Fruit fly (Drosophila melanogaster) whole organism, embryonic: ENCODE data around the gene mag.

Experiments used
- Asciz ChIP-seq: fragments of 200-800 bp; sonication (Bioruptor generic); optimal IDR thresholded peaks from 2 replicates; lab custom pipeline; 2017; ENCODE audit warnings: missing biosample characterization, mild to moderate bottlenecking, missing genetic modification characterization, missing genetic modification reagents
- Blimp-1 ChIP-seq: fragments of 200-800 bp; sonication (Bioruptor generic); optimal IDR thresholded peaks from 3 replicates; lab custom pipeline; 2018; ENCODE audit warnings: missing biosample characterization, missing genetic modification characterization, mild to moderate bottlenecking, moderate library complexity, missing genetic modification reagents
- C15 ChIP-seq: fragments of 200-800 bp; sonication (Bioruptor generic); IDR thresholded peaks from 3 replicates; pipeline ENCODE4 v1.3.6; 2022; ENCODE audit warnings: missing biosample characterization, missing genetic modification characterization
- CG10366 ChIP-seq: fragments of 200-800 bp; sonication (Bioruptor generic); IDR thresholded peaks from 2 replicates; pipeline ENCODE4 v1.3.6; 2022; ENCODE audit warnings: missing biosample characterization, missing genetic modification characterization
- CG11247 ChIP-seq: fragments of 200-800 bp; sonication (Bioruptor generic); IDR thresholded peaks from 2 replicates; pipeline ENCODE4 v1.3.6; 2022; ENCODE audit warnings: missing biosample characterization, missing genetic modification characterization
- CG13287 ChIP-seq: fragments of 200-800 bp; sonication (Bioruptor generic); IDR thresholded peaks from 2 replicates; pipeline ENCODE4 v1.3.6; 2022; ENCODE audit warnings: missing biosample characterization, missing genetic modification characterization; ENCODE audit not compliant: partially characterized antibody
- CG13296 ChIP-seq: fragments of 200-800 bp; sonication (Bioruptor generic); optimal IDR thresholded peaks from 3 replicates; lab custom pipeline; 2018; ENCODE audit warnings: missing biosample characterization, mild to moderate bottlenecking, missing genetic modification characterization
- CG15073 ChIP-seq: fragments of 200-800 bp; sonication (Bioruptor generic); optimal IDR thresholded peaks from 2 replicates; lab custom pipeline; 2016; ENCODE audit warnings: missing biosample characterization, missing genetic modification characterization
- CG15514 ChIP-seq: fragments of 200-800 bp; sonication (Bioruptor generic); optimal IDR thresholded peaks from 3 replicates; lab custom pipeline; 2017; ENCODE audit warnings: missing biosample characterization, missing genetic modification characterization, mild to moderate bottlenecking, moderate library complexity, missing genetic modification reagents
- CG1647 ChIP-seq: fragments of 200-800 bp; sonication (Bioruptor generic); optimal IDR thresholded peaks from 3 replicates; lab custom pipeline; 2016; ENCODE audit warnings: missing biosample characterization, missing genetic modification characterization
- CG16813 ChIP-seq: fragments of 200-800 bp; sonication (Bioruptor generic); IDR thresholded peaks from 3 replicates; pipeline ENCODE4 v1.3.6; 2022; ENCODE audit warnings: missing biosample characterization, missing genetic modification characterization; ENCODE audit not compliant: partially characterized antibody
- CG17186 ChIP-seq: fragments of 200-800 bp; sonication (Bioruptor generic); optimal IDR thresholded peaks from 3 replicates; lab custom pipeline; 2017; ENCODE audit warnings: missing biosample characterization, missing genetic modification reagents, missing genetic modification characterization
- CG18476 ChIP-seq: fragments of 200-800 bp; sonication (Bioruptor generic); optimal IDR thresholded peaks from 2 replicates; lab custom pipeline; 2016; ENCODE audit warnings: missing biosample characterization, mild to moderate bottlenecking, missing genetic modification characterization
- CG18599 ChIP-seq: fragments of 200-800 bp; sonication (Bioruptor generic); optimal IDR thresholded peaks from 3 replicates; lab custom pipeline; 2017; ENCODE audit warnings: missing biosample characterization, missing genetic modification characterization, mild to moderate bottlenecking, moderate library complexity, missing genetic modification reagents
- CG2120 ChIP-seq: fragments of 200-800 bp; sonication (Bioruptor generic); optimal IDR thresholded peaks from 3 replicates; lab custom pipeline; 2016; ENCODE audit warnings: missing biosample characterization, missing genetic modification characterization
- CG2202 ChIP-seq: fragments of 200-800 bp; sonication (Bioruptor generic); optimal IDR thresholded peaks from 2 replicates; lab custom pipeline; 2018; ENCODE audit warnings: missing biosample characterization, mild to moderate bottlenecking, missing genetic modification characterization
- CG32532 ChIP-seq: fragments of 200-800 bp; sonication (Bioruptor generic); IDR thresholded peaks from 2 replicates; pipeline ENCODE4 v1.3.6; 2022; ENCODE audit warnings: missing biosample characterization, missing genetic modification characterization
- CG32767 ChIP-seq: fragments of 200-800 bp; sonication (Bioruptor generic); IDR thresholded peaks from 2 replicates; pipeline ENCODE4 v1.3.6; 2022; ENCODE audit warnings: missing biosample characterization, missing genetic modification characterization
- CG3726 ChIP-seq: fragments of 200-800 bp; sonication (Bioruptor generic); IDR thresholded peaks from 3 replicates; pipeline ENCODE4, ENCODE4 v1.3.6; 2022; ENCODE audit warnings: missing biosample characterization, missing genetic modification characterization
- CG4360 ChIP-seq: fragments of 200-800 bp; sonication (Bioruptor generic); IDR thresholded peaks from 2 replicates; pipeline ENCODE4 v1.3.6; 2022; ENCODE audit warnings: missing biosample characterization, missing genetic modification characterization
- CG6654 ChIP-seq: fragments of 200-800 bp; sonication (Bioruptor generic); optimal IDR thresholded peaks from 2 replicates; lab custom pipeline; 2017; ENCODE audit warnings: missing biosample characterization, mild to moderate bottlenecking, missing genetic modification characterization
- CG8944 ChIP-seq: fragments of 200-800 bp; sonication (Bioruptor generic); optimal IDR thresholded peaks from 3 replicates; lab custom pipeline; 2016; ENCODE audit warnings: missing biosample characterization, missing genetic modification characterization
- CG9797 ChIP-seq: fragments of 200-800 bp; sonication (Bioruptor generic); optimal IDR thresholded peaks from 3 replicates; lab custom pipeline; 2018; ENCODE audit warnings: missing biosample characterization, mild to moderate bottlenecking, missing genetic modification characterization
- Ets65A ChIP-seq: fragments of 200-800 bp; sonication (Bioruptor generic); peaks from one replicate; lab custom pipeline; 2016; ENCODE audit warnings: missing biosample characterization, missing genetic modification characterization
- Fer2 ChIP-seq: fragments of 200-800 bp; sonication (Bioruptor generic); optimal IDR thresholded peaks from 2 replicates; lab custom pipeline; 2018; ENCODE audit warnings: missing biosample characterization, mild to moderate bottlenecking, missing genetic modification characterization, moderate library complexity
- HmgZ ChIP-seq: fragments of 200-800 bp; sonication (Bioruptor generic); optimal IDR thresholded peaks from 2 replicates; lab custom pipeline; 2018; ENCODE audit warnings: missing biosample characterization, mild to moderate bottlenecking, missing genetic modification characterization
- Hr39 ChIP-seq: fragments of >200 bp; optimal IDR thresholded peaks from 2 replicates; lab custom pipeline; 2017
- Pdp1 ChIP-seq, 2 experiments: fragments of 200-800 bp; sonication (Bioruptor generic); optimal IDR thresholded peaks; 3 replicates each; lab custom pipeline; 2016; ENCODE audit warnings: missing biosample characterization in 2 of 2, missing genetic modification characterization in 2 of 2, mild to moderate bottlenecking in 1 of 2, moderate library complexity in 1 of 2
- amos ChIP-seq: fragments of 200-800 bp; sonication (Bioruptor generic); IDR thresholded peaks from 2 replicates; pipeline ENCODE4 v1.3.6; 2022; ENCODE audit warnings: missing biosample characterization, missing genetic modification characterization; ENCODE audit not compliant: partially characterized antibody
- bcd ChIP-seq: fragments of 200-800 bp; sonication (Bioruptor generic); optimal IDR thresholded peaks from 2 replicates; lab custom pipeline; 2017; ENCODE audit warnings: missing biosample characterization, mild to moderate bottlenecking, missing genetic modification characterization
- caup ChIP-seq: fragments of 200-800 bp; sonication (Bioruptor generic); optimal IDR thresholded peaks from 3 replicates; lab custom pipeline; 2017; ENCODE audit warnings: missing biosample characterization, mild to moderate bottlenecking, missing genetic modification characterization, moderate library complexity; ENCODE audit not compliant: severe bottlenecking
- da ChIP-seq: fragments of 200-800 bp; sonication (Bioruptor generic); optimal IDR thresholded peaks from 2 replicates; lab custom pipeline; 2016; ENCODE audit warnings: missing biosample characterization, missing genetic modification characterization
- dm ChIP-seq: fragments of 200-800 bp; sonication (Bioruptor generic); optimal IDR thresholded peaks from 3 replicates; lab custom pipeline; 2016; ENCODE audit warnings: missing biosample characterization, missing genetic modification characterization
- dmrt99B ChIP-seq: fragments of 200-800 bp; sonication (Bioruptor generic); optimal IDR thresholded peaks from 2 replicates; lab custom pipeline; 2018; ENCODE audit warnings: missing biosample characterization, mild to moderate bottlenecking, missing genetic modification characterization, moderate library complexity
- en ChIP-seq: fragments of 200-800 bp; sonication (Bioruptor generic); optimal IDR thresholded peaks from 2 replicates; lab custom pipeline; 2016; ENCODE audit warnings: missing biosample characterization, missing genetic modification characterization
- ewg ChIP-seq: fragments of 200-800 bp; sonication (Bioruptor generic); optimal IDR thresholded peaks from 3 replicates; lab custom pipeline; 2017; ENCODE audit warnings: mild to moderate bottlenecking, missing biosample characterization, missing genetic modification reagents, missing genetic modification characterization
- eyg ChIP-seq: fragments of 200-800 bp; sonication (Bioruptor generic); optimal IDR thresholded peaks from 3 replicates; lab custom pipeline; 2016; ENCODE audit warnings: missing biosample characterization, missing genetic modification characterization
- gfzf ChIP-seq: fragments of 200-800 bp; sonication (Bioruptor generic); optimal IDR thresholded peaks from 2 replicates; lab custom pipeline; 2016; ENCODE audit warnings: missing biosample characterization, mild to moderate bottlenecking, missing genetic modification characterization, moderate library complexity
- kni ChIP-seq: fragments of 200-800 bp; sonication (Bioruptor generic); optimal IDR thresholded peaks from 3 replicates; lab custom pipeline; 2017; ENCODE audit warnings: mild to moderate bottlenecking, missing biosample characterization, missing genetic modification reagents, missing genetic modification characterization
- lov ChIP-seq, 2 experiments: fragments of 200-800 bp in 1 of 2; fragments of >200 bp in 1 of 2; sonication (Bioruptor generic) in 1 of 2; IDR thresholded peaks in 1 of 2; optimal IDR thresholded peaks in 1 of 2; 2 replicates in 1 of 2; 3 replicates in 1 of 2; pipeline versions ENCODE4 v1.3.6 to Lab custom; 2017 to 2022; ENCODE audit warnings: missing biosample characterization in 1 of 2, missing genetic modification characterization in 1 of 2
- odd ChIP-seq: fragments of 200-800 bp; sonication (Bioruptor generic); optimal IDR thresholded peaks from 2 replicates; lab custom pipeline; 2017; ENCODE audit warnings: missing biosample characterization, mild to moderate bottlenecking, missing genetic modification characterization
- ranshi ChIP-seq: fragments of 200-800 bp; sonication (Bioruptor generic); IDR thresholded peaks from 2 replicates; pipeline ENCODE4 v1.3.6; 2022; ENCODE audit warnings: missing biosample characterization, missing genetic modification characterization
- rib ChIP-seq: fragments of 200-800 bp; sonication (Bioruptor generic); IDR thresholded peaks from 2 replicates; pipeline ENCODE4 v1.3.6; 2022; ENCODE audit warnings: missing biosample characterization, missing genetic modification characterization
- run ChIP-seq: fragments of 200-800 bp; sonication (Bioruptor generic); optimal IDR thresholded peaks from 3 replicates; lab custom pipeline; 2018; ENCODE audit warnings: missing biosample characterization, mild to moderate bottlenecking, missing genetic modification characterization
- sd ChIP-seq: fragments of 200-800 bp; sonication (Bioruptor generic); optimal IDR thresholded peaks from 3 replicates; lab custom pipeline; 2018; ENCODE audit warnings: missing biosample characterization, mild to moderate bottlenecking, missing genetic modification characterization, moderate library complexity
- sob ChIP-seq: fragments of 200-800 bp; sonication (Bioruptor generic); IDR thresholded peaks from 2 replicates; pipeline ENCODE4 v1.3.6; 2022; ENCODE audit warnings: missing biosample characterization, missing genetic modification characterization
- sqz ChIP-seq: fragments of 200-800 bp; sonication (Bioruptor generic); optimal IDR thresholded peaks from 3 replicates; lab custom pipeline; 2018; ENCODE audit warnings: missing biosample characterization, mild to moderate bottlenecking, missing genetic modification characterization
- stwl ChIP-seq: fragments of 200-800 bp; sonication (Bioruptor generic); optimal IDR thresholded peaks from 3 replicates; lab custom pipeline; 2018; ENCODE audit warnings: missing biosample characterization, mild to moderate bottlenecking, missing genetic modification characterization, moderate library complexity
- tll ChIP-seq, 2 experiments: fragments of 200-800 bp in 1 of 2; fragments of >200 bp in 1 of 2; sonication (Bioruptor generic) in 1 of 2; optimal IDR thresholded peaks; 2 replicates each; lab custom pipeline; 2017 to 2019; ENCODE audit warnings: missing biosample characterization in 2 of 2, missing genetic modification characterization in 2 of 2, mild to moderate bottlenecking in 1 of 2, moderate library complexity in 1 of 2
- trem ChIP-seq: fragments of 200-800 bp; optimal IDR thresholded peaks from 3 replicates; lab custom pipeline; 2019; ENCODE audit warnings: missing biosample characterization, mild to moderate bottlenecking, missing genetic modification characterization, moderate library complexity

Gene mag

DNA sequence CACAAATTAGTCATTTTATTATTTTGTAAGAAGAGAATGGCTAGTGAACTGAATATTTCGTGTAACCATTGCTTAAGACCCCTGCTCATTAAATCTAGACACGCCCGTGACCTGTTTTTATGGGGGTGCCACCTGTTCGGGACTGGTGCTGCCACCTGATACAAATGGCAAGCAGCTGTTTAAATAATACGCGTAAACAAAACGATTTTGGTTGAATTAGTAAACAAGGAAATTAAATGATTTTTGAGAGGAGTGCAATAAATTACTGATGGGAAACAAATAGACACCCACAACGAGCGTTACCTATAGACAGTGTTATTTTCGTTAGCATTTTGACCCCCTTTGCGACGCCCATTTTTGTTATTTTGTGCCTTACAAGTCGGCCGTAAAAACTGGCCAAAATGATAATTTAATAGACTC, 14.3 kb downstream of the mag start (continued):
- no peak for TF ChIP-seq C15
- peak; percentile 73 for TF ChIP-seq dm (GFP tag; lab: Kevin White, UChicago)
- TF ChIP-seq amos: no peak
- TF ChIP-seq caup (GFP tag; lab: Kevin White, UChicago): peak; percentile 93
- peak; percentile 66 for TF ChIP-seq eyg
- TF ChIP-seq HmgZ (tag; lab: Kevin White, UChicago): peak; percentile 94
- TF ChIP-seq CG15514 (GFP tag; lab: Kevin White, UChicago): peak; percentile 89
- no peak for TF ChIP-seq CG32532 (GFP tag; lab: Robert Waterston, UW)
- no peak for TF ChIP-seq tll (GFP tag; optimal IDR thresholded peaks at IDR 0.05; lab: Kevin White, UChicago)
- TF ChIP-seq stwl: peak; percentile 72
- peak; percentile 70 for TF ChIP-seq trem (tag; lab: Kevin White, UChicago)
- TF ChIP-seq Fer2: peak; percentile 77
- peak; percentile 48 for TF ChIP-seq CG17186 (GFP tag; lab: Kevin White, UChicago)
- TF ChIP-seq CG3726 (GFP tag; lab: Robert Waterston, UW): no peak
- no peak for TF ChIP-seq sob
- TF ChIP-seq en (GFP tag; lab: Kevin White, UChicago): peak; percentile 55
- peak; percentile 19 for TF ChIP-seq gfzf (GFP tag; lab: Kevin White, UChicago)
- no peak for TF ChIP-seq CG4360 (GFP tag; lab: Robert Waterston, UW)
- no peak for TF ChIP-seq Hr39 (lab: Kevin White, UChicago)
- TF ChIP-seq Blimp-1 (GFP tag; lab: Kevin White, UChicago): peak; percentile 77
- TF ChIP-seq run (tag; lab: Kevin White, UChicago): peak; percentile 49
- peak; percentile 71 for TF ChIP-seq da (GFP tag; lab: Kevin White, UChicago)
- TF ChIP-seq rib: no peak
- peak; percentile 34 for TF ChIP-seq CG6654 (GFP tag; lab: Kevin White, UChicago)
- peak; percentile 84 for TF ChIP-seq dmrt99B (tag; lab: Kevin White, UChicago)
- TF ChIP-seq CG2120 (GFP tag; lab: Kevin White, UChicago): peak; percentile 96
- peak; percentile 68 for TF ChIP-seq ewg (GFP tag; lab: Kevin White, UChicago)
- TF ChIP-seq CG2202 (tag; lab: Kevin White, UChicago): peak; percentile 51
- TF ChIP-seq CG32767 (GFP tag; lab: Robert Waterston, UW): no peak
- peak; percentile 98 for TF ChIP-seq Ets65A (GFP tag; lab: Kevin White, UChicago)
- peak; percentile 58 for TF ChIP-seq sd (tag; lab: Kevin White, UChicago)
- peak; percentile 88 for TF ChIP-seq CG13296
- peak; percentile 18 for TF ChIP-seq CG9797 (GFP tag; lab: Kevin White, UChicago)
- peak; percentile 37 for TF ChIP-seq CG15073 (GFP tag; lab: Kevin White, UChicago)
- TF ChIP-seq CG18476 (GFP tag; lab: Kevin White, UChicago): peak; percentile 86
- TF ChIP-seq CG18599 (GFP tag; lab: Kevin White, UChicago): peak; percentile 92
- TF ChIP-seq CG8944: peak; percentile 89
- TF ChIP-seq Pdp1 (GFP tag; optimal IDR thresholded peaks at IDR 0.05; lab: Kevin White, UChicago): peak in 1 of 2 experiments; percentile 88
- peak; percentile 81 for TF ChIP-seq odd
- TF ChIP-seq CG10366: no peak
- TF ChIP-seq ranshi (GFP tag; lab: Robert Waterston, UW): no peak
- TF ChIP-seq CG16813: no peak
- TF ChIP-seq bcd (GFP tag; lab: Kevin White, UChicago): peak; percentile 89
- TF ChIP-seq CG11247 (GFP tag; lab: Robert Waterston, UW): no peak
- no peak for TF ChIP-seq lov (optimal IDR thresholded peaks at IDR 0.05; lab: Kevin White, UChicago)
- TF ChIP-seq lov (GFP tag; IDR thresholded peaks at IDR 0.05; lab: Robert Waterston, UW): no peak
- TF ChIP-seq sqz (GFP tag; lab: Kevin White, UChicago): peak; percentile 84
- peak; percentile 71 for TF ChIP-seq Asciz (GFP tag; lab: Kevin White, UChicago)
- peak; percentile 85 for TF ChIP-seq CG1647 (GFP tag; lab: Kevin White, UChicago)
- TF ChIP-seq CG13287 (GFP tag; lab: Robert Waterston, UW): no peak
- TF ChIP-seq kni: peak; percentile 65
